Worm (Caenorhabditis elegans): ENCODE measurements around the gene C44F1.1.

The C44F1.1 gene

DNA sequence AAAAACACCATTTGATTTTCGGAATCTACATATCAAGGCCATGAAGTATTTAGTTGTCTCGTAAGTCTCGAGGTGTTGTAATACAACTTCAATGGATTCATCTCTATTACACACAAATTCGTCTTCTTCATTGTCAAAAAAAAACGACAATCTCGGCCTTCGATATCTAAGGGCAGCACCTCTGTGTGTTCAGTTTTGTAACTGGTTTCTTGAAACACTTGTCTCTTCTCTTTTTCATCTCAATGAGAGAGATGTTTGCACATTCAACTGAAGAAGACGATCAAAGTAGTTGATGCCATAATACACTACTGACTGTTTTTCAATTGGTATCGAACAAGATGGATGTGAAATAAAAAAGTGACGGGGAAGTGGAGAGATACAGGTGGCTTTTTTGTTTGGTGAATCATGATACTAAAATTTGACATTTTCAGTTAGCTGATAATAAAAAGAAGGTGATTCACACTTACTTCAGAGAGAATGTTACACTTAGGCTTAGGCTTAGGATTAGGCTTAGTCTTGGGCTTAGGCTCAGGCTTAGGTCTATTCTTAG, 46.1 kb upstream of the C44F1.1 start:
- TF ChIP-seq F13H6.1 (tag; optimal IDR thresholded peaks at IDR 0.05) (peak; percentile 23), nhr-25 (tag; optimal IDR thresholded peaks at IDR 0.05) (peak; percentile 87), fos-1 (tag; optimal IDR thresholded peaks at IDR 0.05) (peak; percentile 34), skn-1 (tag; optimal IDR thresholded peaks at IDR 0.05) (no peak), aly-2 (tag; optimal IDR thresholded peaks at IDR 0.05) (no peak), ceh-16 (tag; optimal IDR thresholded peaks at IDR 0.05) (peak; percentile 26), sma-3 (GFP tag; optimal IDR thresholded peaks at IDR 0.05) (peak; percentile 47), C34F6.9 (tag; optimal IDR thresholded peaks at IDR 0.05) (no peak), nhr-23 (tag; optimal IDR thresholded peaks at IDR 0.05) (no peak), crh-2 (tag; optimal IDR thresholded peaks at IDR 0.05) (peak; percentile 18), sma-9 (GFP tag; optimal IDR thresholded peaks at IDR 0.05) (peak; percentile 22), sma-9 (tag; optimal IDR thresholded peaks at IDR 0.05) (no peak), egl-27 (tag; optimal IDR thresholded peaks at IDR 0.05) (no peak), snpc-4 (tag; optimal IDR thresholded peaks at IDR 0.05) (no peak), nhr-129 (tag; optimal IDR thresholded peaks at IDR 0.05) (peak; percentile 31)

- TF ChIP-seq blmp-1 (tag; optimal IDR thresholded peaks at IDR 0.05; ENCODE audit: insufficient read depth) (peak; percentile 34), sma-3 (GFP tag; optimal IDR thresholded peaks at IDR 0.05) (peak; percentile 11), crh-2 (tag; optimal IDR thresholded peaks at IDR 0.05) (peak; percentile 19), peb-1 (tag; optimal IDR thresholded peaks at IDR 0.05) (no peak), nhr-25 (tag; optimal IDR thresholded peaks at IDR 0.05) (peak; percentile 70)
Measured at ce11 chrIII:3809008-3809407, 43.6 kb upstream of the C44F1.1 start, which contains the start of gene toh-1. Gene toh-1 (minus strand): TSS chrIII:3809030.

DNA sequence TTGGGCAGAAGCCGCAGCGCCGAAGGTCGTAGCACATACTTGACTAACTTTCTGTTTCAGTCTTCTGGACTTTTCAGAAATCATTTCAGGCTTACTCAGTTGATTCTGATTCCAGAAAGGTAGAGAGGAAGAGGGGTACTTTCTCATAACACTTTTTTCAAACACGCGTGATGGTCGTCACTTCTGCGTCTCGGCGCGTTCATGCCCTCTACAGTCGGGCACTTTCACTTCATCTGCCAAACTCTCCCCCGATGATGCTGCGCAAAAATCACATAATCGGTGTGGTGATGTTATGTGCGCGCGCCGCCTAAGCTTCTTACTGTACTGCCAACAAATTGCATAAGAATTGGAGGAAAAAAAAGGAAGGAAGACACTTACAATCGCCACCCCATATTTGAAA, 42.2 kb upstream of the C44F1.1 start:
- TF ChIP-seq R02D3.7 (tag; optimal IDR thresholded peaks at IDR 0.05) (no peak), nhr-129 (tag; optimal IDR thresholded peaks at IDR 0.05) (peak; percentile 16), blmp-1 (tag; optimal IDR thresholded peaks at IDR 0.05; ENCODE audit: insufficient read depth) (peak; percentile 50), Y55F3AM.14 (GFP tag; optimal IDR thresholded peaks at IDR 0.05) (peak; percentile 33), nhr-10 (tag; optimal IDR thresholded peaks at IDR 0.05) (no peak), C34F6.9 (tag; optimal IDR thresholded peaks at IDR 0.05) (no peak)

DNA sequence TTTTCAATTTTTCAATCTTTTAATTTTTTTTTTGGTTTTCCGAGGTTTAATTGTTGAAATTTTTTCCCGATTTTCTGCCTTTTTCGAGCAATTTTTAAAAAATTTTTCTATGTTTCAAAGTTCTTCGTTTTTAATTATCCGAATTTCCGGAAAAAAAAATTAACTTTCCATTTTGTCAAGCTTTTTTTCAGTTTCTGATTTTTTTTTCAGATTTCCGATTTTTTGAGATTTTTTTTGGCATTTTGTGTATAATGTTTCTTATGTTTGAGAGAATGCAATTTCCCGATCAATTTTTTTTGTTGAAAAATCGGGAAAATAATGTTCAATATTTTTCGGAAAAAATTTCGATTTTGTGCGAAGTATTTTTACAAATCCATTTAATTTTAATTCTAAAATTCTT, 41.5 kb upstream of the C44F1.1 start:
- TF ChIP-seq nhr-12 (tag; optimal IDR thresholded peaks at IDR 0.05) (no peak), nhr-237 (tag; optimal IDR thresholded peaks at IDR 0.05) (no peak), ama-1 (optimal IDR thresholded peaks at IDR 0.05) (no peak), snpc-4 (tag; optimal IDR thresholded peaks at IDR 0.05) (no peak), R02D3.7 (tag; optimal IDR thresholded peaks at IDR 0.05) (no peak), fos-1 (tag; optimal IDR thresholded peaks at IDR 0.05) (no peak), sma-9 (GFP tag; optimal IDR thresholded peaks at IDR 0.05) (no peak), sma-9 (tag; optimal IDR thresholded peaks at IDR 0.05) (no peak), nhr-10 (tag; optimal IDR thresholded peaks at IDR 0.05) (no peak), C34F6.9 (tag; optimal IDR thresholded peaks at IDR 0.05) (no peak), dmd-4 (tag; optimal IDR thresholded peaks at IDR 0.05) (no peak), unc-39 (tag; optimal IDR thresholded peaks at IDR 0.05) (no peak)

ce11 chrIII:3804422-3804821, 39.1 kb upstream of the C44F1.1 start, which contains the start of gene xbx-5:
Gene xbx-5 (minus strand): TSS chrIII:3804477.
- TF ChIP-seq R02D3.7 (tag; optimal IDR thresholded peaks at IDR 0.05), result no peak
- no peak for TF ChIP-seq snpc-4 (tag; optimal IDR thresholded peaks at IDR 0.05)
- TF ChIP-seq ztf-1 (GFP tag; conservative IDR thresholded peaks at IDR 0.05), result no peak
- peak; percentile 31 for TF ChIP-seq lin-11 (tag; optimal IDR thresholded peaks at IDR 0.05)

DNA sequence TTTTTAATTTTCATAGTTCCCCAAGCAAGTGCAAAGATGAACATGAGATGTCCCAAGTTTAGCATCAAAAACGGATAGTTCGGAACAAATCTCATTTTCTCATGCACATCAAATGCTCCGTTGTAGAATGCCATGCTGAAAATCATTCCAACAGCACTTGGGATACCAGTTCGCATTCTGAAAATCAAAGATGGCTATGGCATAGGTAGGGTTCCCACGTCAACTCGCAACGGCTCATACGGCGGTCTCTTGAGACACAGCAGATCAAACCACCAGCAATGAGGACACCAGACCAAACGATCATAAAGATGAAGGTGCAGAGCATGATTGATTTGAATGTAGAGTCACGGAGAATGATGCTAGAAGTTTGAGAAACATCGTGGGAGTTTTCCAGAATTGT, 37.8 kb upstream of the C44F1.1 start:
- TF ChIP-seq nhr-12 (tag; optimal IDR thresholded peaks at IDR 0.05) (no peak), ztf-4 (tag; optimal IDR thresholded peaks at IDR 0.05) (no peak), sem-4 (tag; optimal IDR thresholded peaks at IDR 0.05) (no peak), fos-1 (tag; optimal IDR thresholded peaks at IDR 0.05) (no peak), unc-62 (GFP tag; optimal IDR thresholded peaks at IDR 0.05) (no peak)
